Fruit fly (Drosophila melanogaster) Kc167 (cell line): ENCODE results near the gene brk.

Experiments used
- Sin3A ChIP-seq: fragments of >200 bp; optimal IDR thresholded peaks from 2 replicates; lab custom pipeline; 2018; ENCODE audit warnings: missing external identifiers
- h ChIP-seq: fragments of >200 bp; optimal IDR thresholded peaks from 3 replicates; lab custom pipeline; 2018; ENCODE audit warnings: missing external identifiers
- insv ChIP-seq: fragments of >200 bp; optimal IDR thresholded peaks from 3 replicates; lab custom pipeline; 2018; ENCODE audit warnings: missing external identifiers
- psq ChIP-seq: fragments of >200 bp; optimal IDR thresholded peaks from 2 replicates; lab custom pipeline; 2017; ENCODE audit warnings: missing external identifiers

dm6 chrX:7358496-7358895 lies 50.8 kb downstream of the brk start, which contains the start of gene CG1999:
- no peak for TF ChIP-seq insv (lab: Kevin White, UChicago)
- TF ChIP-seq psq (lab: Kevin White, UChicago): no peak
- TF ChIP-seq Sin3A (lab: Kevin White, UChicago): no peak
- no peak for TF ChIP-seq h (lab: Kevin White, UChicago)
